Worm (Caenorhabditis elegans): ENCODE data around the gene dmsr-6.

dmsr-6 gene

DNA sequence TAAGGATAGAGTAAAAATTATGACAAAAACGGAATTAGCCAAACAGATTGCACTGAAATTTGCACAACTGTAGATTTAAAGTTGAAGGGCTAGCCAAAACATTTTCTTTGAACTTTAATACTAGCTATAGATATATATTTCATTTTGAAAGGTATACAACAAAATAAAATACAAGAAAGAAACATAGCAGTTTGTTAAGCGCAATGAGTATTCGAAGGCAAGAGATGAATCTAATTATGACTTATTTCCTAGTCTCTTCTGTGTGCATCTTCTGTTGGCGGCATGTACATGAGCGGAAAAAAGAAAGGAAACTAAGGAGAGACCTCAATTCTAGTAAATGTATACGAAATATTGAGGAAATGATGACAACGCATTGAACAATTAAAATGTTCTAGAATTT lies 23.3 kb upstream of the dmsr-6 start:
- TF ChIP-seq nhr-2 (tag; optimal IDR thresholded peaks at IDR 0.05) (no peak), ces-1 (GFP tag; optimal IDR thresholded peaks at IDR 0.05) (peak; percentile 86), blmp-1 (tag; optimal IDR thresholded peaks at IDR 0.05) (no peak), zip-8 (tag; optimal IDR thresholded peaks at IDR 0.05) (no peak)

DNA sequence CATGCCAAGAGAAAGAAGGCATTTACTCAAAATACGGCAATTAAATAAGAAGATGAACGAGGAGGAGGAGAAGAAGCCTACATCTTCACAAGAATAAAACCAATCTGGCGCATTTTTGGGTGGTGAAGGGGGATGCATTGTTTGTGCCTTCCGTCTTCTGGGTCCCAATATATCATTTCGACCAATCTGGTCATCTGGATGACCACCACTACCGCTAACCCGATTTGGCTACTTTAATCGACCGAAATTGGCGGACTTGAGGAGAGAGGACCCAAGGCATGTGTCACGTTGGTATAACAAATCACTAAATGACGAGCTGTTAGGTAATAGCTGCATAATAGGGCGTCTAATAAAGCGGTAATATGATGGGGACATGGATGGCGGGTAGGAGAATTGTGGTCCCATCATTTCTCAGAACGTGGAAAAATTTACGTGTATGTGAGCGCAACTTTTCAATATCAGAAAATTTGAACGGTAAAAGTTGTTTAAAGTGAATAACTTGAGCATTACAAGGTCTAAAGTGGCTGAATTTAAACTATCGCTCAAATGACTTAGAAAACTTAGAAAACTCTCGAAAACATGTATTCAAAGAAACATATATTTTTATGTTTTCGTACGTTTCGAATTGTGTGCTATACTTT lies 21.6 kb upstream of the dmsr-6 start:
- no peak for TF ChIP-seq cnd-1 (tag; optimal IDR thresholded peaks at IDR 0.05)
- no peak for TF ChIP-seq pha-4 (tag; optimal IDR thresholded peaks at IDR 0.05)
- peak; percentile 93 for TF ChIP-seq ces-1 (GFP tag; optimal IDR thresholded peaks at IDR 0.05)
- no peak for TF ChIP-seq ceh-39 (tag; optimal IDR thresholded peaks at IDR 0.05)
- no peak for TF ChIP-seq blmp-1 (tag; optimal IDR thresholded peaks at IDR 0.05)
- no peak for TF ChIP-seq sptf-1 (tag; optimal IDR thresholded peaks at IDR 0.05)
- TF ChIP-seq unc-62 (GFP tag; optimal IDR thresholded peaks at IDR 0.05), result peak; percentile 61

DNA sequence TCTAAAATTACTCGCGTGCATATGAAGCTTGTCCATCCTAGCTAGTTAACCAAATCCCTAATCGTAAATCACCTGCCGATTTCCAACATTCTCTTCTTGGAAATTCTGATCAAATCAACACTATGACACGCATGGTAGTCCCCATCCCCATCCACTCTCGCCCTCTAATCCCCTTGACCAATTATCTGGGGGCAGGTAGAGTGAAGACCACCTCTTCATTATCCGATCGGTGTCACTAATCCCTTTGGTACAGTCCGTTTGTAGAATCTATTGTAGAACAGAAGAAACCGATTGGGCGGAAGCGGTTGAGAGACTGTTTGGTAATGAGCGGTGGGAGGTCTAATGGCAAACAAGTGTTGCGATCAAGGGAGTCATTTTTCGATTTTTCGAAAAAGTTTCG lies 18.3 kb upstream of the dmsr-6 start:
- TF ChIP-seq nhr-28 (tag; optimal IDR thresholded peaks at IDR 0.05) (no peak), elt-3 (tag; optimal IDR thresholded peaks at IDR 0.05) (no peak), sem-2 (GFP tag; optimal IDR thresholded peaks at IDR 0.05) (no peak), ceh-43 (GFP tag; optimal IDR thresholded peaks at IDR 0.05) (peak; percentile 43), ces-1 (GFP tag; optimal IDR thresholded peaks at IDR 0.05) (no peak), nhr-2 (tag; optimal IDR thresholded peaks at IDR 0.05) (peak; percentile 87), nhr-12 (tag; optimal IDR thresholded peaks at IDR 0.05) (no peak), mls-2 (tag; optimal IDR thresholded peaks at IDR 0.05) (peak; percentile 8)

DNA sequence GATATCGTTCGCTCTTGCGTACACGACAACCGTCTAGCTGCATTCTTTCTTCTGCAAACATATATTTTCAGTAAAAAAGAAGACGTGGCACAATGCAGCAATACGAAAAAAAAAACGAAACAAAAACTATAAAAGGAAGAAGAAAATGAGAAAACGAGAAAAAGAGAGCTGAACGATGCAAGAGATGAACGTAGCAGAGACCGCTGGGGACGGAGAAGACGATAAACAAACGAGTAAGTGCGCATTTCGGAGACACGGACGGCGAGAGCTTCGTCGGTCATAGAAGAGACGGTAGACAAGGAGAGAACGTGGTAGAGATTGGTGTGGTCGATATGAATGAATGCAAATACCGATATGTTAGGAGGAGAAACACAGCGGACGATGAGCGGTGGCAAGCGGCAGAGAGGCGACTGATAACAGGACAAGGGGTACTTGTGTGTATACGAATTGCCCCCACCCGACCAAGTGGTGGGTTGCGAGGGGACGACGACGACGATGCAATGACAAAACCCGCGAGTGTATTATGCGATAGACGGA lies 17.4 kb upstream of the dmsr-6 start, which contains the start of gene K04B12.2:
Gene K04B12.2, minus strand, starts transcription at position 51 of the 537 bp plus-strand sequence.
- TF ChIP-seq ceh-83 (GFP tag; optimal IDR thresholded peaks at IDR 0.05) (no peak), ces-1 (GFP tag; optimal IDR thresholded peaks at IDR 0.05) (peak; percentile 18), lsy-2 (tag; optimal IDR thresholded peaks at IDR 0.05) (peak; percentile 46), elt-3 (tag; optimal IDR thresholded peaks at IDR 0.05) (peak; percentile 55), sptf-1 (tag; optimal IDR thresholded peaks at IDR 0.05) (peak; percentile 48), flh-1 (GFP tag; optimal IDR thresholded peaks at IDR 0.05) (no peak), nhr-76 (tag; optimal IDR thresholded peaks at IDR 0.05) (no peak), nhr-2 (tag; optimal IDR thresholded peaks at IDR 0.05) (peak; percentile 85), pha-4 (tag; optimal IDR thresholded peaks at IDR 0.05) (peak; percentile 82), ham-2 (GFP tag; optimal IDR thresholded peaks at IDR 0.05) (peak; percentile 72), mep-1 (tag; optimal IDR thresholded peaks at IDR 0.05) (peak; percentile 51), nhr-237 (tag; optimal IDR thresholded peaks at IDR 0.05) (peak; percentile 33), unc-120 (tag; optimal IDR thresholded peaks at IDR 0.05; ENCODE audit: poor library complexity, severe bottlenecking) (peak; percentile 68), ceh-39 (tag; optimal IDR thresholded peaks at IDR 0.05) (peak; percentile 50), mls-2 (tag; optimal IDR thresholded peaks at IDR 0.05) (no peak), ceh-43 (GFP tag; optimal IDR thresholded peaks at IDR 0.05) (no peak), hlh-1 (tag; optimal IDR thresholded peaks at IDR 0.05) (peak; percentile 32), cnd-1 (tag; optimal IDR thresholded peaks at IDR 0.05) (no peak), unc-62 (GFP tag; optimal IDR thresholded peaks at IDR 0.05) (peak; percentile 17), zip-8 (tag; optimal IDR thresholded peaks at IDR 0.05) (no peak), lin-13 (tag; optimal IDR thresholded peaks at IDR 0.05) (peak; percentile 52)

DNA sequence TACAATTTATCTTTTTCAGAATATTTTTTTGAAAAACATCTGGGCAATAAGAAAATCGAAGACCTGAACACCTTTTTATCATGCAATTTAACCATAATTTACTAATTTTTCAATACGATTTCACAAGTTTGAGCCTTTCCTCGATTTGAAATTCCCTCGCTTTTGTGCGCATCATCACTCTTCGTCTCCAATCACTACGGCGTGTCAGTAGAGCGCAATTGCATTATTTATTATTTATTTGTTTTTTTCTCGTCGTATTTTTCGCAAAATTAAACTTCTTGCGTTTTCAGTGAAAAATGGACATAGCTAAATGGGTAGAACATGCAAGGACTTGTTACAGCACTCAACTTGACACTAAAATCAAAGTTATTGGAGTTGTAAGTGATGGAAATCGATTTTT lies 14.3 kb upstream of the dmsr-6 start, which contains the start of gene smg-8:
Gene smg-8, plus strand, starts transcription at position 266 of the 400 bp plus-strand sequence.
- TF ChIP-seq ceh-43 (GFP tag; optimal IDR thresholded peaks at IDR 0.05) (no peak), lin-13 (tag; optimal IDR thresholded peaks at IDR 0.05) (peak; percentile 26), cnd-1 (tag; optimal IDR thresholded peaks at IDR 0.05) (peak; percentile 13), snpc-4 (tag; optimal IDR thresholded peaks at IDR 0.05) (no peak), lsy-2 (tag; optimal IDR thresholded peaks at IDR 0.05) (peak; percentile 81), ces-1 (GFP tag; optimal IDR thresholded peaks at IDR 0.05) (peak; percentile 91), mab-5 (tag; optimal IDR thresholded peaks at IDR 0.05) (no peak), sptf-1 (tag; optimal IDR thresholded peaks at IDR 0.05) (peak; percentile 11), sem-2 (GFP tag; optimal IDR thresholded peaks at IDR 0.05) (no peak), hlh-1 (tag; optimal IDR thresholded peaks at IDR 0.05) (no peak), elt-3 (tag; optimal IDR thresholded peaks at IDR 0.05) (no peak), drap-1 (GFP tag; optimal IDR thresholded peaks at IDR 0.05) (no peak), nhr-237 (tag; optimal IDR thresholded peaks at IDR 0.05) (peak; percentile 85), elt-1 (tag; optimal IDR thresholded peaks at IDR 0.05; ENCODE audit: borderline replicate concordance, insufficient read depth) (no peak), mep-1 (tag; optimal IDR thresholded peaks at IDR 0.05) (peak; percentile 82), ztf-11 (tag; optimal IDR thresholded peaks at IDR 0.05) (no peak), pha-4 (tag; optimal IDR thresholded peaks at IDR 0.05) (peak; percentile 75), tbx-8 (GFP tag; optimal IDR thresholded peaks at IDR 0.05) (no peak), flh-1 (GFP tag; optimal IDR thresholded peaks at IDR 0.05) (no peak), unc-120 (tag; optimal IDR thresholded peaks at IDR 0.05; ENCODE audit: poor library complexity, severe bottlenecking) (no peak), M03D4.4 (tag; optimal IDR thresholded peaks at IDR 0.05) (no peak), zip-8 (tag; optimal IDR thresholded peaks at IDR 0.05) (no peak), mls-2 (tag; optimal IDR thresholded peaks at IDR 0.05) (no peak), ceh-83 (GFP tag; optimal IDR thresholded peaks at IDR 0.05) (no peak), nhr-28 (tag; optimal IDR thresholded peaks at IDR 0.05) (no peak), unc-39 (tag; optimal IDR thresholded peaks at IDR 0.05) (no peak), ham-2 (GFP tag; optimal IDR thresholded peaks at IDR 0.05) (no peak), ceh-39 (tag; optimal IDR thresholded peaks at IDR 0.05) (peak; percentile 57), unc-62 (GFP tag; optimal IDR thresholded peaks at IDR 0.05) (no peak), nhr-12 (tag; optimal IDR thresholded peaks at IDR 0.05) (no peak), blmp-1 (tag; optimal IDR thresholded peaks at IDR 0.05) (no peak), lin-32 (GFP tag; optimal IDR thresholded peaks at IDR 0.05) (no peak), nhr-2 (tag; optimal IDR thresholded peaks at IDR 0.05) (no peak), nhr-76 (tag; optimal IDR thresholded peaks at IDR 0.05) (no peak)
